Worm (Caenorhabditis elegans): ENCODE measurements around the gene str-47.

The str-47 gene

DNA sequence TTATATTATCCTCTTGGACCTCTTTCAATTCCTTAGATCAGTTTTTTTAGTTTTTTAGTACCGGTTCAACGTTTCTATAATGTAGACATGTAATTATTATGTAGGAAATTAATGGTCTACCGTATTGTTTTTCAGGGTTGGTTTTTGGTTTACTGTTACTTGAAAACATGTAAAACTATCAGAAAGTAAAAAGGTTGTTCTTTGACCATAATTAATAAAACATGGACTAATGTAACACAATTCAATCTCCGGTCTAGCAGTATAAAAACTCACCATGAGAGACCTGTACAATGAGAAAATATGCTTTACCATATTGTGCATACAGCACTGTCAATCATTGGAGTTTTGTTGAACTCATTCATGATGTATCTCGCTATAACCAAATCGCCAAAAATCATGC, 10.1 kb upstream of the str-47 start, which contains the start of gene srd-29:
srd-29 (plus strand) TSS at position 301 of the 400 bp plus-strand sequence.
- TF ChIP-seq unc-55 (GFP tag; optimal IDR thresholded peaks at IDR 0.05): no peak
- TF ChIP-seq lin-39 (tag; optimal IDR thresholded peaks at IDR 0.05): no peak
- TF ChIP-seq sma-9 (GFP tag; optimal IDR thresholded peaks at IDR 0.05): no peak
- TF ChIP-seq sma-9 (tag; optimal IDR thresholded peaks at IDR 0.05): no peak
- TF ChIP-seq nhr-77 (tag; optimal IDR thresholded peaks at IDR 0.05): no peak
- no peak for TF ChIP-seq sma-3 (GFP tag; optimal IDR thresholded peaks at IDR 0.05)
- TF ChIP-seq elt-1 (tag; optimal IDR thresholded peaks at IDR 0.05): no peak
- TF ChIP-seq nhr-10 (tag; optimal IDR thresholded peaks at IDR 0.05): no peak
- no peak for TF ChIP-seq ceh-82 (tag; optimal IDR thresholded peaks at IDR 0.05)
- no peak for TF ChIP-seq mab-5 (tag; optimal IDR thresholded peaks at IDR 0.05)
- no peak for TF ChIP-seq nhr-11 (tag; optimal IDR thresholded peaks at IDR 0.05)
- TF ChIP-seq Y55F3AM.14 (GFP tag; optimal IDR thresholded peaks at IDR 0.05): no peak
- TF ChIP-seq zag-1 (tag; optimal IDR thresholded peaks at IDR 0.05): no peak
- TF ChIP-seq lsy-2 (tag; optimal IDR thresholded peaks at IDR 0.05): no peak
- TF ChIP-seq snpc-4 (tag; optimal IDR thresholded peaks at IDR 0.05): no peak
- no peak for TF ChIP-seq alr-1 (tag; optimal IDR thresholded peaks at IDR 0.05)

DNA sequence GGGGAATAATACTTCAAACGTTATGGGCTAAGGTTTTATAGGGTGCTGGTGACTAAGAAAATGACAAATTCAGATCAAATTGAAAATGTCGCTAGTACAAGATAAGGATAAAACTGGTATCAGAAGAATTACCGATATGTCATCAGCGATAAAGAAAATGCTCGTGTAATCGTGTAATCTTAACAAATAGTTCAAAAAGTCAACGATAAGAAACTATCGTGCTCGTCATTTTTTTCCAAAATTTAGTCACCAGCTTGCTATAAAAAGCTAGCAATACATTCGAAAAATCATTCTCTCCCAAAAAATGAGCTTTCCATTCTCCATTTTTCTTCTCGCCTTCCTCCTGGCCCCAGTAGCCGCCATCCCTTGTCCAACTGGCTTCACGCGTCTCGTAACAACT, 7.8 kb upstream of the str-47 start, which contains the start of gene clec-45:
clec-45 (plus strand) TSS at position 301 of the 400 bp plus-strand sequence.
- TF ChIP-seq ZK546.5 (tag; optimal IDR thresholded peaks at IDR 0.05) (no peak), ama-1 (optimal IDR thresholded peaks at IDR 0.05) (no peak), R02D3.7 (tag; optimal IDR thresholded peaks at IDR 0.05) (no peak), elt-3 (tag; optimal IDR thresholded peaks at IDR 0.05) (no peak), nhr-11 (tag; optimal IDR thresholded peaks at IDR 0.05) (no peak), nhr-129 (tag; optimal IDR thresholded peaks at IDR 0.05) (no peak), sma-3 (GFP tag; optimal IDR thresholded peaks at IDR 0.05) (no peak), lin-39 (tag; optimal IDR thresholded peaks at IDR 0.05) (no peak), snpc-4 (tag; optimal IDR thresholded peaks at IDR 0.05) (no peak), sma-9 (GFP tag; optimal IDR thresholded peaks at IDR 0.05) (no peak), sma-9 (tag; optimal IDR thresholded peaks at IDR 0.05) (no peak), lin-13 (GFP tag; optimal IDR thresholded peaks at IDR 0.05) (no peak), mab-5 (tag; optimal IDR thresholded peaks at IDR 0.05) (no peak), dmd-4 (tag; optimal IDR thresholded peaks at IDR 0.05) (no peak), peb-1 (tag; optimal IDR thresholded peaks at IDR 0.05) (no peak), fos-1 (tag; optimal IDR thresholded peaks at IDR 0.05) (no peak)

DNA sequence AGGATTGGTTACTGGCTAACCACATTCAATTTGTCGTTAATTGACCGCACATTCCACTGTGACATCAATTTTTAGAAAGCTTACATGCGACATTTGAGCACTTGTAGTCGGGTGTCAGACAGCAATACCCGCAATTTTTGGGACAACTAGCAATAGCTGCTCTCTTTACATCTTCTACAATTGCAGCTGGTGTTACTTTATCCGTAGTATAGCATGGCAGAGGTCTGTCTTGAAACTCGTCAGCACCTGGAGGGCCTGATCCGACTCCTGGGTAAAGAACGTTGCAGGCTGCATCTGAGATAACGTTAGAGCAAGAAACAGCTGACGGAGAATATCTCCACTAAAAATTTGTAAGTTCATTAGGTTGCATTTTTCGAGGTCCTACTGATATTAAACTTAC, 6.2 kb upstream of the str-47 start:
- TF ChIP-seq lin-39 (tag; optimal IDR thresholded peaks at IDR 0.05) (no peak), ztf-4 (tag; optimal IDR thresholded peaks at IDR 0.05) (no peak), nhr-129 (tag; optimal IDR thresholded peaks at IDR 0.05) (no peak), R02D3.7 (tag; optimal IDR thresholded peaks at IDR 0.05) (no peak), gmeb-1 (tag; optimal IDR thresholded peaks at IDR 0.05) (no peak)

DNA sequence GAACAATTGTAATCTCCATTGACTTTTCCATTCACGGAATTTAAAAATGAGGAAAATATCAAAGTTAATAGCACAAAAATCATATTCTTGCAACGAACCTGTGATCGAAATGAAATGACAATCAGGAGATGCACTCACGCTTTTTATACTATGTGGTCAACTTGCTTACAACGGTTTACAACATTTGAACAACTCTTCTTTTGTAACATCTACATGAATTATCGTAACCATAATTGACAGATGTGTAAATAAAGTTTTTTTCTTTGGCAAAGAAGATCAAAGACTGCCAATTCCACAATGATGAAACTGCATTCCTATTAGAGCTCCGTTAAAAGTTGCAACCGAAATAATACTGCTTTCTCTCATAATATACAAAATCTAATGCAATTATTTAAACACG, 5.8 kb upstream of the str-47 start, which contains the start of gene F07C4.10:
F07C4.10 (minus strand) TSS at position 101 of the 400 bp plus-strand sequence.
- TF ChIP-seq unc-55 (GFP tag; optimal IDR thresholded peaks at IDR 0.05) (no peak), nhr-10 (tag; optimal IDR thresholded peaks at IDR 0.05) (no peak), crh-2 (tag; optimal IDR thresholded peaks at IDR 0.05) (no peak), sma-9 (GFP tag; optimal IDR thresholded peaks at IDR 0.05) (no peak), sma-9 (tag; optimal IDR thresholded peaks at IDR 0.05) (no peak), ceh-82 (tag; optimal IDR thresholded peaks at IDR 0.05) (no peak), C34F6.9 (tag; optimal IDR thresholded peaks at IDR 0.05) (no peak), ztf-4 (tag; optimal IDR thresholded peaks at IDR 0.05) (no peak), sem-4 (tag; optimal IDR thresholded peaks at IDR 0.05) (no peak), Y55F3AM.14 (GFP tag; optimal IDR thresholded peaks at IDR 0.05) (no peak), nhr-6 (tag; optimal IDR thresholded peaks at IDR 0.05) (no peak), nhr-129 (tag; optimal IDR thresholded peaks at IDR 0.05) (no peak), nhr-21 (tag; optimal IDR thresholded peaks at IDR 0.05) (no peak), mab-5 (tag; optimal IDR thresholded peaks at IDR 0.05) (no peak), mbf-1 (tag; optimal IDR thresholded peaks at IDR 0.05) (no peak), gmeb-1 (tag; optimal IDR thresholded peaks at IDR 0.05) (no peak), F13H6.1 (tag; optimal IDR thresholded peaks at IDR 0.05) (no peak), fos-1 (tag; optimal IDR thresholded peaks at IDR 0.05) (no peak), nhr-25 (tag; optimal IDR thresholded peaks at IDR 0.05) (no peak)

DNA sequence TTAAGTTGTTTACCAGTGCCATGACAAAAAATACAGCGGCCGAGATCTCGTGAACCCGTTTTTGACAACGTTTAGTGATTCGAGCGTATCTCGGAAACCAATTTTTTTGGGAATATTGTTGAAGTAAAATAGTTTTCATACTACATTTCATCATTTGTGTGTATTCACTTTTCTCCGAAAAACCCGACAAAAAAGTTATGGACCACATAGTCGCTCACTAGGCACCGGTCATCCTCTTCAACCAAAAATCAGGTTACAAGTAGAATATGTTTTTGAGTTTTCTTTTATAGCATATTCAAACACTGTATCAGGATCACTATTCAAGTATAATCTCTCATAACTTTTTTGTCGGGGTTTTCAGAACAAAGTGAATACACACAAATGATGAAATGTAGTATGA, 3.8 kb upstream of the str-47 start:
- TF ChIP-seq alr-1 (tag; optimal IDR thresholded peaks at IDR 0.05) (no peak), nhr-77 (tag; optimal IDR thresholded peaks at IDR 0.05) (no peak), ztf-4 (tag; optimal IDR thresholded peaks at IDR 0.05) (no peak), aly-2 (tag; optimal IDR thresholded peaks at IDR 0.05) (no peak), ztf-11 (tag; optimal IDR thresholded peaks at IDR 0.05) (no peak), egl-27 (tag; optimal IDR thresholded peaks at IDR 0.05) (no peak), sma-3 (GFP tag; optimal IDR thresholded peaks at IDR 0.05) (no peak), gmeb-1 (tag; optimal IDR thresholded peaks at IDR 0.05) (no peak), unc-62 (GFP tag; optimal IDR thresholded peaks at IDR 0.05) (no peak), nhr-6 (tag; optimal IDR thresholded peaks at IDR 0.05) (no peak), Y55F3AM.14 (GFP tag; optimal IDR thresholded peaks at IDR 0.05) (no peak), dmd-4 (tag; optimal IDR thresholded peaks at IDR 0.05) (no peak), nhr-12 (tag; optimal IDR thresholded peaks at IDR 0.05) (no peak), lin-13 (GFP tag; optimal IDR thresholded peaks at IDR 0.05) (no peak), mdl-1 (tag; optimal IDR thresholded peaks at IDR 0.05) (no peak), snpc-4 (tag; optimal IDR thresholded peaks at IDR 0.05) (no peak), fos-1 (tag; optimal IDR thresholded peaks at IDR 0.05) (no peak), ceh-82 (tag; optimal IDR thresholded peaks at IDR 0.05) (no peak)
